ENCODE assay signal across 2 fruit fly cellular contexts in genomic region chrX:873739-874138, dm6.
TF ChIP-seq lines count a peak whose summit lies in the region.

No protein-coding gene starts in this region.

TF ChIP-seq in whole organism, embryonic, 481 proteins besides CTCF, POLR2A, EP300 and RAD21 (continued from another document and continues in another):
- peak; percentile 46 for TF ChIP-seq CG18599 (GFP tag; optimal IDR thresholded peaks at IDR 0.05; lab: Kevin White, UChicago)
- peak; percentile 9 for TF ChIP-seq Deaf1 (tag; optimal IDR thresholded peaks at IDR 0.05; lab: Kevin White, UChicago)
- TF ChIP-seq kay (GFP tag; optimal IDR thresholded peaks at IDR 0.05; lab: Kevin White, UChicago), result no peak
- TF ChIP-seq HmgD (GFP tag; optimal IDR thresholded peaks at IDR 0.05; lab: Kevin White, UChicago), result no peak
- TF ChIP-seq Fer1 (GFP tag; optimal IDR thresholded peaks at IDR 0.05; lab: Kevin White, UChicago), result peak; percentile 36
- TF ChIP-seq Ada2b (GFP tag; IDR thresholded peaks at IDR 0.05; lab: Robert Waterston, UW), result peak; percentile 19; the same call in 1 of the 2 replicates
- TF ChIP-seq dysf (GFP tag; IDR thresholded peaks at IDR 0.05; lab: Robert Waterston, UW), result 0 out of 3 replicates have a peak, but pooled peaks have one; percentile 27
- peak; percentile 20 for TF ChIP-seq ind (GFP tag; optimal IDR thresholded peaks at IDR 0.05; lab: Kevin White, UChicago)
- peak; percentile 16; the same call in 1 of the 2 replicates for TF ChIP-seq sisA (GFP tag; IDR thresholded peaks at IDR 0.05; lab: Robert Waterston, UW)
- 0 out of 2 replicates have a peak, but pooled peaks have one; percentile 24 for TF ChIP-seq Drgx (GFP tag; IDR thresholded peaks at IDR 0.05; lab: Robert Waterston, UW)
- peak; percentile 23 for TF ChIP-seq CG13424 (tag; optimal IDR thresholded peaks at IDR 0.05; lab: Kevin White, UChicago)
- no peak for TF ChIP-seq CG3163 (GFP tag; optimal IDR thresholded peaks at IDR 0.05; lab: Kevin White, UChicago)
- TF ChIP-seq lab (GFP tag; optimal IDR thresholded peaks at IDR 0.05; lab: Kevin White, UChicago), result peak; percentile 36
- peak; percentile 9 for TF ChIP-seq NfI (GFP tag; optimal IDR thresholded peaks at IDR 0.05; lab: Kevin White, UChicago)
- TF ChIP-seq nau (GFP tag; optimal IDR thresholded peaks at IDR 0.05; lab: Kevin White, UChicago), result no peak
- TF ChIP-seq fd96Cb (tag; optimal IDR thresholded peaks at IDR 0.05; lab: Kevin White, UChicago), result peak; percentile 2
- TF ChIP-seq dan (GFP tag; IDR thresholded peaks at IDR 0.05; lab: Robert Waterston, UW), result no peak
- TF ChIP-seq lilli (GFP tag; optimal IDR thresholded peaks at IDR 0.05; lab: Kevin White, UChicago), result peak; percentile 36
- peak; percentile 24 for TF ChIP-seq Xbp1 (GFP tag; optimal IDR thresholded peaks at IDR 0.05; lab: Kevin White, UChicago)
- no peak for TF ChIP-seq CkIIα-i1 (GFP tag; IDR thresholded peaks at IDR 0.05; lab: Robert Waterston, UW)
- no peak for TF ChIP-seq E2f2 (GFP tag; IDR thresholded peaks at IDR 0.05; lab: Robert Waterston, UW)
- TF ChIP-seq gem (tag; optimal IDR thresholded peaks at IDR 0.05; lab: Kevin White, UChicago), result peak; percentile 47
- TF ChIP-seq CG3407 (GFP tag; optimal IDR thresholded peaks at IDR 0.05; lab: Kevin White, UChicago), result no peak
- TF ChIP-seq Sox102F (GFP tag; optimal IDR thresholded peaks at IDR 0.05; lab: Kevin White, UChicago), result peak; percentile 38
- 0 out of 3 replicates have a peak, but pooled peaks have one; percentile 16 for TF ChIP-seq so (GFP tag; IDR thresholded peaks at IDR 0.05; lab: Robert Waterston, UW)
- TF ChIP-seq slou (GFP tag; optimal IDR thresholded peaks at IDR 0.05; lab: Kevin White, UChicago), result no peak
- no peak for TF ChIP-seq CG8359 (GFP tag; optimal IDR thresholded peaks at IDR 0.05; lab: Kevin White, UChicago; ENCODE audit: borderline replicate concordance)
- peak; percentile 13; the same call in 1 of the 2 replicates for TF ChIP-seq ranshi (GFP tag; IDR thresholded peaks at IDR 0.05; lab: Robert Waterston, UW)
- TF ChIP-seq CG7745 (tag; optimal IDR thresholded peaks at IDR 0.05; lab: Kevin White, UChicago), result no peak
- TF ChIP-seq CG7556 (GFP tag; optimal IDR thresholded peaks at IDR 0.05; lab: Kevin White, UChicago), result peak; percentile 28
- peak; percentile 45 for TF ChIP-seq row (GFP tag; IDR thresholded peaks at IDR 0.05; lab: Robert Waterston, UW)
- no peak for TF ChIP-seq ATbp (GFP tag; optimal IDR thresholded peaks at IDR 0.05; lab: Kevin White, UChicago)
- TF ChIP-seq CG17186 (GFP tag; optimal IDR thresholded peaks at IDR 0.05; lab: Kevin White, UChicago), result no peak
- TF ChIP-seq CG15514 (GFP tag; optimal IDR thresholded peaks at IDR 0.05; lab: Kevin White, UChicago), result peak; percentile 14
- TF ChIP-seq inv (GFP tag; IDR thresholded peaks at IDR 0.05; lab: Robert Waterston, UW; ENCODE audit: partially characterized antibody), result no peak
- no peak for TF ChIP-seq pzg (GFP tag; optimal IDR thresholded peaks at IDR 0.05; lab: Kevin White, UChicago)
- TF ChIP-seq Hmr (GFP tag; optimal IDR thresholded peaks at IDR 0.05; lab: Kevin White, UChicago), result peak; percentile 19
- no peak for TF ChIP-seq vfl (GFP tag; optimal IDR thresholded peaks at IDR 0.05; lab: Kevin White, UChicago)
- peak; percentile 18; the same call in 1 of the 2 replicates for TF ChIP-seq CG32532 (GFP tag; IDR thresholded peaks at IDR 0.05; lab: Robert Waterston, UW)
- peak; percentile 2 for TF ChIP-seq HHEX (GFP tag; optimal IDR thresholded peaks at IDR 0.05; lab: Kevin White, UChicago)
- 0 out of 2 replicates have a peak, but pooled peaks have one; percentile 10 for TF ChIP-seq Xrp1 (GFP tag; IDR thresholded peaks at IDR 0.05; lab: Robert Waterston, UW)
- no peak for TF ChIP-seq Adf1 (GFP tag; IDR thresholded peaks at IDR 0.05; lab: Robert Waterston, UW)
- TF ChIP-seq CG31365 (tag; optimal IDR thresholded peaks at IDR 0.05; lab: Kevin White, UChicago), result no peak
- peak in 1 of 2 experiments; percentile 5 for TF ChIP-seq Pdp1 (GFP tag; optimal IDR thresholded peaks at IDR 0.05; lab: Kevin White, UChicago)
- TF ChIP-seq CG7839 (tag; optimal IDR thresholded peaks at IDR 0.05; lab: Kevin White, UChicago), result peak; percentile 36
- TF ChIP-seq CG12659 (GFP tag; optimal IDR thresholded peaks at IDR 0.05; lab: Kevin White, UChicago), result peak; percentile 7
- TF ChIP-seq scrt (GFP tag; optimal IDR thresholded peaks at IDR 0.05; lab: Kevin White, UChicago), result no peak
- no peak for TF ChIP-seq CG15479 (GFP tag; optimal IDR thresholded peaks at IDR 0.05; lab: Kevin White, UChicago)
- TF ChIP-seq sima (GFP tag; optimal IDR thresholded peaks at IDR 0.05; lab: Kevin White, UChicago), result no peak
- peak; percentile 19 for TF ChIP-seq Oli (tag; optimal IDR thresholded peaks at IDR 0.05; lab: Kevin White, UChicago)
- no peak for TF ChIP-seq tgo (GFP tag; IDR thresholded peaks at IDR 0.05; lab: Robert Waterston, UW)
- TF ChIP-seq chif (GFP tag; optimal IDR thresholded peaks at IDR 0.05; lab: Kevin White, UChicago), result peak in 1 of 2 experiments; percentile 9
- no peak for TF ChIP-seq lmd (GFP tag; IDR thresholded peaks at IDR 0.05; lab: Robert Waterston, UW)
- peak in 1 of 2 experiments; percentile 26 for TF ChIP-seq bsh (GFP tag; optimal IDR thresholded peaks at IDR 0.05; lab: Kevin White, UChicago)
- peak; percentile 39 for TF ChIP-seq dmrt99B (tag; optimal IDR thresholded peaks at IDR 0.05; lab: Kevin White, UChicago)
- TF ChIP-seq CG6175 (GFP tag; IDR thresholded peaks at IDR 0.05; lab: Robert Waterston, UW), result no peak
- peak; percentile 23 for TF ChIP-seq CG17359 (tag; optimal IDR thresholded peaks at IDR 0.05; lab: Kevin White, UChicago)
- TF ChIP-seq Abd-B (GFP tag; optimal IDR thresholded peaks at IDR 0.05; lab: Kevin White, UChicago), result peak; percentile 6
- no peak for TF ChIP-seq pfk (GFP tag; optimal IDR thresholded peaks at IDR 0.05; lab: Kevin White, UChicago)
- peak; percentile 75 for TF ChIP-seq onecut (GFP tag; IDR thresholded peaks at IDR 0.05; lab: Robert Waterston, UW)
- TF ChIP-seq zfh1 (GFP tag; IDR thresholded peaks at IDR 0.05; lab: Robert Waterston, UW), result peak; percentile 42; the same call in 1 of the 3 replicates
- peak; percentile 20 for TF ChIP-seq tin (GFP tag; optimal IDR thresholded peaks at IDR 0.05; lab: Kevin White, UChicago)
- peak; percentile 24; the same call in 1 of the 2 replicates for TF ChIP-seq slbo (GFP tag; IDR thresholded peaks at IDR 0.05; lab: Robert Waterston, UW)
- TF ChIP-seq CG17568 (GFP tag; optimal IDR thresholded peaks at IDR 0.05; lab: Kevin White, UChicago), result no peak
- TF ChIP-seq H15 (GFP tag; IDR thresholded peaks at IDR 0.05; lab: Robert Waterston, UW), result no peak

TF ChIP-seq in whole organism, prepupa, 60 proteins besides CTCF, POLR2A, EP300 and RAD21 (continued from another document):
- TF ChIP-seq CG6163 (GFP tag; IDR thresholded peaks at IDR 0.05; lab: Robert Waterston, UW), result peak; percentile 49; the same call in 2 of the 3 replicates
- TF ChIP-seq topi (GFP tag; optimal IDR thresholded peaks at IDR 0.05; lab: Kevin White, UChicago), result peak; percentile 14
- 0 out of 2 replicates have a peak, but pooled peaks have one; percentile 25 for TF ChIP-seq CG15336 (GFP tag; IDR thresholded peaks at IDR 0.05; lab: Robert Waterston, UW)
- TF ChIP-seq CG3919 (GFP tag; optimal IDR thresholded peaks at IDR 0.05; lab: Kevin White, UChicago), result peak; percentile 46
- peak; percentile 8 for TF ChIP-seq CG31627 (GFP tag; optimal IDR thresholded peaks at IDR 0.05; lab: Kevin White, UChicago)
